Fruit fly (Drosophila melanogaster): ENCODE data around the gene CG9257.

The CG9257 gene

dm6 chr2L:21073818-21074217 lies 28.7 kb upstream of the CG9257 start:
- TF ChIP-seq pan (optimal IDR thresholded peaks at IDR 0.05), result no peak
- no peak for TF ChIP-seq usp (GFP tag; optimal IDR thresholded peaks at IDR 0.05)
- no peak for TF ChIP-seq EcR (GFP tag; optimal IDR thresholded peaks at IDR 0.05)
- no peak for TF ChIP-seq Dll (optimal IDR thresholded peaks at IDR 0.05)
- TF ChIP-seq psq (optimal IDR thresholded peaks at IDR 0.05), result no peak
- TF ChIP-seq CG8478 (optimal IDR thresholded peaks at IDR 0.05), result no peak

dm6 chr2L:21075105-21075504 lies 27.4 kb upstream of the CG9257 start, which contains the start of gene tadr:
TSS of gene tadr (plus strand) at chr2L:21075405.
- TF ChIP-seq pan (optimal IDR thresholded peaks at IDR 0.05), result no peak
- TF ChIP-seq Dll (optimal IDR thresholded peaks at IDR 0.05), result no peak
- no peak for TF ChIP-seq EcR (GFP tag; optimal IDR thresholded peaks at IDR 0.05)
- no peak for TF ChIP-seq CG8478 (optimal IDR thresholded peaks at IDR 0.05)
- no peak for TF ChIP-seq usp (GFP tag; optimal IDR thresholded peaks at IDR 0.05)
- no peak for TF ChIP-seq psq (optimal IDR thresholded peaks at IDR 0.05)

- no peak for TF ChIP-seq CG8478 (optimal IDR thresholded peaks at IDR 0.05)
- TF ChIP-seq psq (optimal IDR thresholded peaks at IDR 0.05), result no peak
- TF ChIP-seq pan (optimal IDR thresholded peaks at IDR 0.05), result no peak
- no peak for TF ChIP-seq Dll (optimal IDR thresholded peaks at IDR 0.05)
- TF ChIP-seq usp (GFP tag; optimal IDR thresholded peaks at IDR 0.05), result no peak
- no peak for TF ChIP-seq EcR (GFP tag; optimal IDR thresholded peaks at IDR 0.05)
Observed at dm6 chr2L:21077849-21078248, 24.7 kb upstream of the CG9257 start.

- TF ChIP-seq CG8478 (optimal IDR thresholded peaks at IDR 0.05), result no peak
- no peak for TF ChIP-seq psq (optimal IDR thresholded peaks at IDR 0.05)
- TF ChIP-seq Dll (optimal IDR thresholded peaks at IDR 0.05), result no peak
- TF ChIP-seq EcR (GFP tag; optimal IDR thresholded peaks at IDR 0.05), result no peak
- TF ChIP-seq pan (optimal IDR thresholded peaks at IDR 0.05), result no peak
- TF ChIP-seq usp (GFP tag; optimal IDR thresholded peaks at IDR 0.05), result no peak
Observed at dm6 chr2L:21082444-21083201, 19.9 kb upstream of the CG9257 start, which contains the start of gene CG33511. TSS of gene CG33511 (minus strand) at chr2L:21082494.

dm6 chr2L:21084268-21084667 lies 18.3 kb upstream of the CG9257 start, which contains the start of gene CG33510:
TSS of gene CG33510 (minus strand) at chr2L:21084326.
- TF ChIP-seq Dll (optimal IDR thresholded peaks at IDR 0.05), result no peak
- no peak for TF ChIP-seq pan (optimal IDR thresholded peaks at IDR 0.05)
- TF ChIP-seq psq (optimal IDR thresholded peaks at IDR 0.05), result no peak
- TF ChIP-seq EcR (GFP tag; optimal IDR thresholded peaks at IDR 0.05), result no peak

dm6 chr2L:21086406-21086805 lies 16.1 kb upstream of the CG9257 start, which contains the start of gene CG33509:
TSS of gene CG33509 (minus strand) at chr2L:21086506.
- TF ChIP-seq Dll (optimal IDR thresholded peaks at IDR 0.05) (no peak), usp (GFP tag; optimal IDR thresholded peaks at IDR 0.05) (no peak), psq (optimal IDR thresholded peaks at IDR 0.05) (no peak), EcR (GFP tag; optimal IDR thresholded peaks at IDR 0.05) (no peak), CG8478 (optimal IDR thresholded peaks at IDR 0.05) (no peak), pan (optimal IDR thresholded peaks at IDR 0.05) (no peak)

dm6 chr2L:21088651-21089050 lies 13.9 kb upstream of the CG9257 start, which contains the start of gene ppk13:
TSS of gene ppk13 (minus strand) at chr2L:21088751.
- TF ChIP-seq Dll (optimal IDR thresholded peaks at IDR 0.05) (no peak), EcR (GFP tag; optimal IDR thresholded peaks at IDR 0.05) (no peak), psq (optimal IDR thresholded peaks at IDR 0.05) (no peak), pan (optimal IDR thresholded peaks at IDR 0.05) (no peak), CG8478 (optimal IDR thresholded peaks at IDR 0.05) (no peak)

dm6 chr2L:21089075-21089474 lies 13.5 kb upstream of the CG9257 start, which contains the start of gene CG9259:
TSS of gene CG9259 (plus strand) at chr2L:21089375.
- TF ChIP-seq usp (GFP tag; optimal IDR thresholded peaks at IDR 0.05), result no peak
- no peak for TF ChIP-seq Dll (optimal IDR thresholded peaks at IDR 0.05)
- no peak for TF ChIP-seq EcR (GFP tag; optimal IDR thresholded peaks at IDR 0.05)
- TF ChIP-seq CG8478 (optimal IDR thresholded peaks at IDR 0.05), result no peak
- TF ChIP-seq pan (optimal IDR thresholded peaks at IDR 0.05), result no peak
- TF ChIP-seq psq (optimal IDR thresholded peaks at IDR 0.05), result no peak

- TF ChIP-seq Dll (optimal IDR thresholded peaks at IDR 0.05) (no peak), EcR (GFP tag; optimal IDR thresholded peaks at IDR 0.05) (no peak), usp (GFP tag; optimal IDR thresholded peaks at IDR 0.05) (no peak), pan (optimal IDR thresholded peaks at IDR 0.05) (no peak), CG8478 (optimal IDR thresholded peaks at IDR 0.05) (no peak), psq (optimal IDR thresholded peaks at IDR 0.05) (no peak)
Observed at dm6 chr2L:21090958-21091357, 11.6 kb upstream of the CG9257 start, which contains the start of gene CG14397. TSS of gene CG14397 (plus strand) at chr2L:21091227.

dm6 chr2L:21096448-21096994 lies 6.0 kb upstream of the CG9257 start, which contains the start of gene CG34136:
TSS of gene CG34136 (plus strand) at chr2L:21096922.
- TF ChIP-seq CG8478 (optimal IDR thresholded peaks at IDR 0.05), result no peak

- TF ChIP-seq psq (optimal IDR thresholded peaks at IDR 0.05), result no peak
- no peak for TF ChIP-seq pan (optimal IDR thresholded peaks at IDR 0.05)
- no peak for TF ChIP-seq Dll (optimal IDR thresholded peaks at IDR 0.05)
- TF ChIP-seq usp (GFP tag; optimal IDR thresholded peaks at IDR 0.05), result no peak
- TF ChIP-seq EcR (GFP tag; optimal IDR thresholded peaks at IDR 0.05), result no peak
- no peak for TF ChIP-seq CG8478 (optimal IDR thresholded peaks at IDR 0.05)
Observed at dm6 chr2L:21097850-21098249, 4.7 kb upstream of the CG9257 start.

dm6 chr2L:21104326-21104725 lies 1.8 kb downstream of the CG9257 start, which contains the start of the genes CG46307 and Nhe2:
TSS of gene CG46307 (plus strand) at chr2L:21104568.
TSS of gene Nhe2 (plus strand) at chr2L:21104568.
- TF ChIP-seq Dll (optimal IDR thresholded peaks at IDR 0.05), result no peak
- no peak for TF ChIP-seq EcR (GFP tag; optimal IDR thresholded peaks at IDR 0.05)
- TF ChIP-seq pan (optimal IDR thresholded peaks at IDR 0.05), result no peak
- TF ChIP-seq psq (optimal IDR thresholded peaks at IDR 0.05), result no peak
- no peak for TF ChIP-seq usp (GFP tag; optimal IDR thresholded peaks at IDR 0.05)
